Worm (Caenorhabditis elegans) whole organism, early embryonic: ENCODE data around the gene tmc-1.

Experiments
- B0310.2 ChIP-seq: sonication (generic microtip); optimal IDR thresholded peaks from 2 replicates; lab custom pipeline; 2016; ENCODE audit warnings: mild to moderate bottlenecking, missing genetic modification characterization, missing compliant biosample characterization
- ama-1 ChIP-seq: fragments of 150-350 bp; optimal IDR thresholded peaks from 2 replicates; lab custom pipeline; 2014
- ets-7 ChIP-seq: sonication (generic microtip); optimal IDR thresholded peaks from 2 replicates; lab custom pipeline; 2016; ENCODE audit warnings: missing genotype, missing genetic modification characterization, missing compliant biosample characterization
- hmbx-1 ChIP-seq: sonication (generic microtip); optimal IDR thresholded peaks from 2 replicates; lab custom pipeline; 2016; ENCODE audit warnings: mild to moderate bottlenecking, missing genetic modification characterization, missing compliant biosample characterization
- hnd-1 ChIP-seq: sonication (generic microtip); optimal IDR thresholded peaks from 2 replicates; lab custom pipeline; 2016; ENCODE audit warnings: missing genetic modification characterization, missing compliant biosample characterization
- pes-1 ChIP-seq: fragments of 200-800 bp; sonication (Bioruptor generic); IDR thresholded peaks from 2 replicates; pipeline ENCODE4 v1.3.6; 2022; ENCODE audit warnings: missing genetic modification reagents, missing genetic modification characterization, missing compliant biosample characterization
- scrt-1 ChIP-seq: fragments of 200-800 bp; sonication (Bioruptor generic); IDR thresholded peaks from 2 replicates; pipeline ENCODE4 v1.3.6; 2022; ENCODE audit warnings: missing genetic modification characterization, missing compliant biosample characterization
- tbx-11 ChIP-seq: fragments of 200-800 bp; sonication (Bioruptor generic); IDR thresholded peaks from 2 replicates; pipeline ENCODE4 v1.3.6; 2022; ENCODE audit warnings: missing genetic modification characterization, missing compliant biosample characterization
- tbx-37 ChIP-seq: fragments of 200-800 bp; sonication (Bioruptor generic); conservative IDR thresholded peaks from 2 replicates; pipeline ENCODE4 v1.3.6; 2022; ENCODE audit warnings: missing genetic modification reagents, missing genetic modification characterization, missing compliant biosample characterization
- tra-4 ChIP-seq: sonication (generic microtip); optimal IDR thresholded peaks from 2 replicates; lab custom pipeline; 2017; ENCODE audit warnings: missing genetic modification characterization, missing compliant biosample characterization

ce11 chrX:1206029-1206428, 44.0 kb downstream of the tmc-1 start, which contains the start of gene T13G4.7:
- TF ChIP-seq hnd-1 (tag; lab: Kevin White, UChicago) (no peak), ama-1 (lab: Kevin White, UChicago) (no peak), scrt-1 (GFP tag; lab: Robert Waterston, UW) (no peak), pes-1 (GFP tag; lab: Robert Waterston, UW) (no peak), ets-7 (tag; lab: Kevin White, UChicago) (no peak), B0310.2 (tag; lab: Kevin White, UChicago) (no peak), tbx-11 (GFP tag; lab: Robert Waterston, UW) (no peak), tbx-37 (GFP tag; lab: Robert Waterston, UW) (no peak), tra-4 (tag; lab: Kevin White, UChicago) (no peak), hmbx-1 (no peak)
